Fruit fly (Drosophila melanogaster) whole organism, wandering third instar larva: ENCODE data around the gene Gyc89Db.

ENCODE experiments used
- Abd-B ChIP-seq: fragments of >200 bp; optimal IDR thresholded peaks from 2 replicates; lab custom pipeline; 2017; ENCODE audit warnings: missing biosample characterization, missing genetic modification characterization
- CG32264 ChIP-seq: fragments of 200-800 bp; sonication (Bioruptor generic); optimal IDR thresholded peaks from 2 replicates; lab custom pipeline; 2016; ENCODE audit warnings: missing biosample characterization, missing genetic modification characterization
- CG9705 ChIP-seq: fragments of 200-800 bp; sonication (Bioruptor generic); optimal IDR thresholded peaks from 2 replicates; lab custom pipeline; 2018; ENCODE audit warnings: missing biosample characterization, mild to moderate bottlenecking, missing genetic modification characterization
- Dfd ChIP-seq: fragments of >200 bp; optimal IDR thresholded peaks from 2 replicates; lab custom pipeline; 2017; ENCODE audit warnings: missing biosample characterization, missing genetic modification characterization
- GATAd ChIP-seq: sonication (Bioruptor generic); optimal IDR thresholded peaks from 2 replicates; lab custom pipeline; 2016; ENCODE audit warnings: missing biosample characterization, missing genetic modification characterization
- HLH106 ChIP-seq: fragments of 200-800 bp; optimal IDR thresholded peaks from 3 replicates; lab custom pipeline; 2019; ENCODE audit warnings: missing biosample characterization, mild to moderate bottlenecking, missing genetic modification characterization, moderate library complexity
- Hnf4 ChIP-seq: fragments of 200-800 bp; sonication (Bioruptor generic); optimal IDR thresholded peaks from 2 replicates; lab custom pipeline; 2016; ENCODE audit warnings: missing biosample characterization, mild to moderate bottlenecking, missing genetic modification characterization
- Hr83 ChIP-seq: fragments of 200-300 bp; sonication (Bioruptor generic); optimal IDR thresholded peaks from 2 replicates; lab custom pipeline; 2016; ENCODE audit warnings: missing biosample characterization, mild to moderate bottlenecking, missing genetic modification characterization, moderate library complexity; ENCODE audit not compliant: poor library complexity, severe bottlenecking
- Jra ChIP-seq: sonication (Bioruptor generic); optimal IDR thresholded peaks from 2 replicates; lab custom pipeline; 2016; ENCODE audit warnings: missing biosample characterization, missing genetic modification characterization
- Mio ChIP-seq: sonication (Bioruptor generic); optimal IDR thresholded peaks from 2 replicates; lab custom pipeline; 2016; ENCODE audit warnings: missing biosample characterization, missing genetic modification characterization
- N ChIP-seq: fragments of >200 bp; optimal IDR thresholded peaks from 2 replicates; lab custom pipeline; 2018; ENCODE audit warnings: missing biosample characterization, missing external identifiers, missing genetic modification characterization
- OdsH ChIP-seq: fragments of 200-800 bp; sonication (Bioruptor generic); optimal IDR thresholded peaks from 2 replicates; lab custom pipeline; 2016; ENCODE audit warnings: missing biosample characterization, mild to moderate bottlenecking, missing genetic modification characterization
- Vsx2 ChIP-seq: fragments of 200-300, 225-300 bp; sonication (Bioruptor generic); optimal IDR thresholded peaks from 2 replicates; lab custom pipeline; 2018; ENCODE audit warnings: missing biosample characterization, missing genetic modification characterization; ENCODE audit not compliant: partially characterized antibody
- brk ChIP-seq: fragments of 200-800 bp; sonication (Bioruptor generic); optimal IDR thresholded peaks from 2 replicates; lab custom pipeline; 2016; ENCODE audit warnings: missing biosample characterization, mild to moderate bottlenecking, missing genetic modification characterization
- dl ChIP-seq, 2 experiments: fragments of 175-275, 200-275 bp in 1 of 2; fragments of 200-275 bp in 1 of 2; sonication (Bioruptor generic); optimal IDR thresholded peaks; lab custom pipeline; 2018; ENCODE audit warnings: mild to moderate bottlenecking in 2 of 2, missing biosample characterization in 2 of 2, missing genetic modification characterization in 2 of 2, moderate library complexity in 2 of 2; ENCODE audit not compliant: partially characterized antibody in 2 of 2, insufficient read depth in 1 of 2
- dsf ChIP-seq: sonication (Bioruptor generic); optimal IDR thresholded peaks from 2 replicates; lab custom pipeline; 2016; ENCODE audit warnings: missing biosample characterization, missing genetic modification characterization, borderline replicate concordance
- ey ChIP-seq: fragments of 200-800 bp; sonication (Bioruptor generic); optimal IDR thresholded peaks from 2 replicates; lab custom pipeline; 2016; ENCODE audit warnings: missing biosample characterization, missing genetic modification characterization
- foxo ChIP-seq, 2 experiments: fragments of 200-800 bp; sonication (Bioruptor generic); optimal IDR thresholded peaks; 2 replicates in 1 of 2; 3 replicates in 1 of 2; lab custom pipeline; 2016 to 2017; ENCODE audit warnings: missing biosample characterization in 2 of 2, missing genetic modification characterization in 2 of 2
- fru ChIP-seq: fragments of 200-800 bp; sonication (Bioruptor generic); optimal IDR thresholded peaks from 3 replicates; lab custom pipeline; 2016; ENCODE audit warnings: missing biosample characterization, mild to moderate bottlenecking, missing genetic modification characterization
- h ChIP-seq: fragments of 200-800 bp; sonication (Bioruptor generic); optimal IDR thresholded peaks from 3 replicates; lab custom pipeline; 2016; ENCODE audit warnings: missing biosample characterization, mild to moderate bottlenecking, missing genetic modification characterization
- lola ChIP-seq: fragments of >200 bp; optimal IDR thresholded peaks from 2 replicates; lab custom pipeline; 2017; ENCODE audit warnings: missing biosample characterization, missing genetic modification characterization
- pan ChIP-seq: fragments of >200 bp; optimal IDR thresholded peaks from 2 replicates; lab custom pipeline; 2017
- sage ChIP-seq: fragments of 200-800 bp; sonication (Bioruptor generic); optimal IDR thresholded peaks from 2 replicates; lab custom pipeline; 2016; ENCODE audit warnings: missing biosample characterization, mild to moderate bottlenecking, missing genetic modification characterization
- sv ChIP-seq: fragments of 200-800 bp; sonication (Bioruptor generic); optimal IDR thresholded peaks from 3 replicates; lab custom pipeline; 2016; ENCODE audit warnings: missing biosample characterization, missing genetic modification characterization
- usp ChIP-seq: fragments of >200 bp; optimal IDR thresholded peaks from 2 replicates; lab custom pipeline; 2017; ENCODE audit warnings: missing biosample characterization, missing genetic modification characterization

Gene Gyc89Db

dm6 chr3R:16472301-16472700 lies 4.6 kb upstream of the Gyc89Db start, which contains the start of gene Gyc89Da:
TSS of gene Gyc89Da (plus strand) at chr3R:16472601.
- TF ChIP-seq dsf (no peak), N (no peak), Hr83 (GFP tag; lab: Kevin White, UChicago) (no peak), foxo (GFP tag; optimal IDR thresholded peaks at IDR 0.05; lab: Kevin White, UChicago) (no peak), Dfd (no peak), lola (no peak), Hnf4 (GFP tag; lab: Kevin White, UChicago) (no peak), usp (GFP tag; lab: Kevin White, UChicago) (no peak), Mio (GFP tag; lab: Kevin White, UChicago) (no peak), Vsx2 (GFP tag; lab: Kevin White, UChicago) (no peak), h (GFP tag; lab: Kevin White, UChicago) (no peak), OdsH (GFP tag; lab: Kevin White, UChicago) (no peak), sv (no peak), Abd-B (no peak)

dm6 chr3R:16476472-16476871 lies 438 bp upstream of the Gyc89Db start:
- TF ChIP-seq Hr83 (GFP tag; lab: Kevin White, UChicago) (no peak), N (no peak), dl (GFP tag; optimal IDR thresholded peaks at IDR 0.05; lab: Kevin White, UChicago; ENCODE audit: insufficient read depth in 1 of 2, partially characterized antibody in 2 of 2) (no peak), CG9705 (no peak)

dm6 chr3R:16480995-16481394 lies 4.1 kb downstream of the Gyc89Db start, which contains the start of gene Dhfr:
TSS of gene Dhfr (plus strand) at chr3R:16481167.
- TF ChIP-seq GATAd (no peak), Vsx2 (GFP tag; lab: Kevin White, UChicago) (no peak), ey (GFP tag; lab: Kevin White, UChicago) (no peak)

dm6 chr3R:16482276-16482675 lies 5.4 kb downstream of the Gyc89Db start, which contains the start of gene Sdhaf3:
TSS of gene Sdhaf3 (minus strand) at chr3R:16482452.
- TF ChIP-seq dl (GFP tag; optimal IDR thresholded peaks at IDR 0.05; lab: Kevin White, UChicago; ENCODE audit: insufficient read depth in 1 of 2, partially characterized antibody in 2 of 2) (no peak), OdsH (GFP tag; lab: Kevin White, UChicago) (peak; percentile 3), CG32264 (peak; percentile 0), pan (lab: Kevin White, UChicago) (no peak), sage (GFP tag; lab: Kevin White, UChicago) (peak; percentile 38)

dm6 chr3R:16483877-16484417 lies 7.0 kb downstream of the Gyc89Db start, which contains the start of gene Der-2:
TSS of gene Der-2 (minus strand) at chr3R:16484223.
- TF ChIP-seq HLH106 (no peak), pan (lab: Kevin White, UChicago) (no peak), CG9705 (no peak), h (GFP tag; lab: Kevin White, UChicago) (peak; percentile 12), Hr83 (GFP tag; lab: Kevin White, UChicago) (peak; percentile 68), Mio (GFP tag; lab: Kevin White, UChicago) (no peak)

dm6 chr3R:16485487-16486233 lies 8.8 kb downstream of the Gyc89Db start:
- TF ChIP-seq pan (lab: Kevin White, UChicago) (no peak), fru (GFP tag; lab: Kevin White, UChicago) (no peak), foxo (GFP tag; optimal IDR thresholded peaks at IDR 0.05; lab: Kevin White, UChicago) (no peak), CG9705 (no peak), brk (GFP tag; lab: Kevin White, UChicago) (no peak), sage (GFP tag; lab: Kevin White, UChicago) (no peak), Hnf4 (GFP tag; lab: Kevin White, UChicago) (no peak), HLH106 (no peak), usp (GFP tag; lab: Kevin White, UChicago) (no peak), dsf (no peak), Jra (no peak)
- TF ChIP-seq, all 38 proteins: peak for 0
